Worm (Caenorhabditis elegans): Measurements from ENCODE around the gene K09C8.9.
A peak's percentile ranks its signal among the peaks of the same experiment; 100 is the strongest.

Gene K09C8.9

ce11 chrX:11008052-11008451, 40.5 kb upstream of the K09C8.9 start, which contains the start of gene del-5:
Gene del-5 (minus strand): TSS chrX:11008181.
- no peak for TF ChIP-seq gei-8 (GFP tag; optimal IDR thresholded peaks at IDR 0.05)
- no peak for TF ChIP-seq ama-1 (optimal IDR thresholded peaks at IDR 0.05)
- peak; percentile 13 for TF ChIP-seq mxl-3 (GFP tag; optimal IDR thresholded peaks at IDR 0.05)
- TF ChIP-seq tag-97 (GFP tag; IDR thresholded peaks at IDR 0.05) = no peak
- no peak for TF ChIP-seq nhr-42 (GFP tag; IDR thresholded peaks at IDR 0.05)
- peak; percentile 58 for TF ChIP-seq nhr-77 (tag; optimal IDR thresholded peaks at IDR 0.05)
- TF ChIP-seq nhr-28 (tag; optimal IDR thresholded peaks at IDR 0.05) = peak; percentile 41
- peak; percentile 73 for TF ChIP-seq hlh-11 (tag; optimal IDR thresholded peaks at IDR 0.05)
- TF ChIP-seq pha-4 (GFP tag; IDR thresholded peaks at IDR 0.05) = no peak
- no peak for TF ChIP-seq pha-4 (tag; optimal IDR thresholded peaks at IDR 0.05)
- TF ChIP-seq unc-39 (tag; optimal IDR thresholded peaks at IDR 0.05) = no peak
- peak; percentile 70 for TF ChIP-seq dve-1 (tag; optimal IDR thresholded peaks at IDR 0.05; ENCODE audit: insufficient read depth)
- TF ChIP-seq php-3 (GFP tag; IDR thresholded peaks at IDR 0.05) = peak; percentile 57; the same call in 1 of the 2 replicates
- no peak for TF ChIP-seq daf-16 (GFP tag; optimal IDR thresholded peaks at IDR 0.05)
- peak; percentile 95 for TF ChIP-seq daf-16 (tag; optimal IDR thresholded peaks at IDR 0.05)
- peak; percentile 24 for TF ChIP-seq ztf-7 (tag; optimal IDR thresholded peaks at IDR 0.05)
- TF ChIP-seq tra-1 (GFP tag; IDR thresholded peaks at IDR 0.05) = peak; percentile 54; the same call in 1 of the 2 replicates
- TF ChIP-seq pqm-1 (tag; optimal IDR thresholded peaks at IDR 0.05) = peak; percentile 89
- peak; percentile 16 for TF ChIP-seq hlh-30 (tag; optimal IDR thresholded peaks at IDR 0.05; ENCODE audit: insufficient read depth)
- no peak for TF ChIP-seq madf-5 (GFP tag; IDR thresholded peaks at IDR 0.05)
- peak; percentile 78 for TF ChIP-seq dmd-6 (GFP tag; IDR thresholded peaks at IDR 0.05)
- peak; percentile 67; the same call in 1 of the 2 replicates for TF ChIP-seq lin-1 (GFP tag; IDR thresholded peaks at IDR 0.05)

- peak; percentile 59 for TF ChIP-seq dve-1 (tag; optimal IDR thresholded peaks at IDR 0.05; ENCODE audit: insufficient read depth)
- TF ChIP-seq nhr-77 (tag; optimal IDR thresholded peaks at IDR 0.05) = no peak
- no peak for TF ChIP-seq egl-27 (tag; optimal IDR thresholded peaks at IDR 0.05)
- peak; percentile 49 for TF ChIP-seq dmd-6 (GFP tag; IDR thresholded peaks at IDR 0.05)
- TF ChIP-seq daf-16 (GFP tag; optimal IDR thresholded peaks at IDR 0.05) = no peak
- peak; percentile 63 for TF ChIP-seq daf-16 (tag; optimal IDR thresholded peaks at IDR 0.05)
- TF ChIP-seq tra-1 (GFP tag; IDR thresholded peaks at IDR 0.05) = no peak
- TF ChIP-seq ztf-7 (tag; optimal IDR thresholded peaks at IDR 0.05) = no peak
- TF ChIP-seq nhr-25 (tag; optimal IDR thresholded peaks at IDR 0.05; ENCODE audit: borderline replicate concordance, insufficient read depth) = no peak
- TF ChIP-seq nhr-28 (tag; optimal IDR thresholded peaks at IDR 0.05) = peak; percentile 21
- TF ChIP-seq hlh-11 (tag; optimal IDR thresholded peaks at IDR 0.05) = peak; percentile 47
- TF ChIP-seq php-3 (GFP tag; IDR thresholded peaks at IDR 0.05) = peak; percentile 20; the same call in 1 of the 2 replicates
- TF ChIP-seq F49E8.2 (tag; optimal IDR thresholded peaks at IDR 0.05; ENCODE audit: borderline replicate concordance) = no peak
- TF ChIP-seq unc-62 (GFP tag; optimal IDR thresholded peaks at IDR 0.05 in 1 of 2) = no peak
- TF ChIP-seq unc-62 (tag; optimal IDR thresholded peaks at IDR 0.05) = no peak
- peak; percentile 8 for TF ChIP-seq hlh-30 (tag; optimal IDR thresholded peaks at IDR 0.05; ENCODE audit: insufficient read depth)
Observed at ce11 chrX:11007393-11007792, 39.8 kb upstream of the K09C8.9 start.

ce11 chrX:11003701-11004100, 36.1 kb upstream of the K09C8.9 start:
- TF ChIP-seq F26F4.8 (GFP tag; conservative IDR thresholded peaks at IDR 0.05) = no peak
- TF ChIP-seq Y75B8A.6 (GFP tag; IDR thresholded peaks at IDR 0.05) = no peak
- no peak for TF ChIP-seq nhr-41 (GFP tag; IDR thresholded peaks at IDR 0.05)
- no peak for TF ChIP-seq mxl-2 (GFP tag; conservative IDR thresholded peaks at IDR 0.05)
- TF ChIP-seq hmg-1.1 (GFP tag; IDR thresholded peaks at IDR 0.05) = no peak
- TF ChIP-seq lir-3 (tag; optimal IDR thresholded peaks at IDR 0.05) = no peak
- no peak for TF ChIP-seq jun-1 (tag; optimal IDR thresholded peaks at IDR 0.05)
- TF ChIP-seq F10B5.3 (tag; optimal IDR thresholded peaks at IDR 0.05) = no peak
- no peak for TF ChIP-seq unc-62 (GFP tag; optimal IDR thresholded peaks at IDR 0.05 in 1 of 2)
- no peak for TF ChIP-seq unc-62 (tag; optimal IDR thresholded peaks at IDR 0.05)
- TF ChIP-seq ceh-82 (tag; optimal IDR thresholded peaks at IDR 0.05) = no peak
- no peak for TF ChIP-seq ces-1 (GFP tag; optimal IDR thresholded peaks at IDR 0.05)
- TF ChIP-seq cey-2 (tag; optimal IDR thresholded peaks at IDR 0.05; ENCODE audit: borderline replicate concordance, insufficient read depth) = no peak
- no peak for TF ChIP-seq Y5F2A.4 (GFP tag; optimal IDR thresholded peaks at IDR 0.05)
- TF ChIP-seq nhr-48 (tag; optimal IDR thresholded peaks at IDR 0.05) = no peak
- TF ChIP-seq fkh-10 (GFP tag; optimal IDR thresholded peaks at IDR 0.05) = no peak
- no peak for TF ChIP-seq tra-1 (GFP tag; IDR thresholded peaks at IDR 0.05)
- no peak for TF ChIP-seq saeg-2 (GFP tag; IDR thresholded peaks at IDR 0.05)
- no peak for TF ChIP-seq fos-1 (tag; optimal IDR thresholded peaks at IDR 0.05)
